Worm (Caenorhabditis elegans) whole organism, L2 larva: ENCODE data around the gene dph-7.
"Not testable (repeated sequence)": the region's sequence is repeated elsewhere in the genome, so short reads cannot be mapped to it uniquely, and the experiment has no call there.

Experiments
- ZK546.5 ChIP-seq: sonication (generic microtip); optimal IDR thresholded peaks from 2 replicates; lab custom pipeline; 2017; ENCODE audit warnings: missing biosample characterization, missing genetic modification characterization
- alr-1 ChIP-seq: fragments of 150-350 bp; optimal IDR thresholded peaks from 2 replicates; lab custom pipeline; 2014; ENCODE audit warnings: missing biosample characterization, missing genetic modification characterization
- aly-2 ChIP-seq: fragments of 150-350 bp; optimal IDR thresholded peaks from 2 replicates; lab custom pipeline; 2014; ENCODE audit warnings: missing biosample characterization, missing genetic modification characterization
- zag-1 ChIP-seq: fragments of 150-350 bp; optimal IDR thresholded peaks from 2 replicates; lab custom pipeline; 2014; ENCODE audit warnings: missing biosample characterization, missing genetic modification characterization
- ztf-11 ChIP-seq: sonication (generic microtip); optimal IDR thresholded peaks from 2 replicates; lab custom pipeline; 2017; ENCODE audit warnings: missing biosample characterization, missing genetic modification characterization

- TF ChIP-seq ZK546.5 (tag; lab: Kevin White, UChicago); zag-1 (tag; lab: Kevin White, UChicago); aly-2 (tag; lab: Kevin White, UChicago); ztf-11 (tag; lab: Kevin White, UChicago); alr-1: not testable (repeated sequence)
Measured at ce11 chrIII:13296289-13296874, 18.5 kb upstream of the dph-7 start, which contains the start of gene npp-18.
